ENCODE assay signal across 4 fruit fly cellular contexts in the genomic region with DNA sequence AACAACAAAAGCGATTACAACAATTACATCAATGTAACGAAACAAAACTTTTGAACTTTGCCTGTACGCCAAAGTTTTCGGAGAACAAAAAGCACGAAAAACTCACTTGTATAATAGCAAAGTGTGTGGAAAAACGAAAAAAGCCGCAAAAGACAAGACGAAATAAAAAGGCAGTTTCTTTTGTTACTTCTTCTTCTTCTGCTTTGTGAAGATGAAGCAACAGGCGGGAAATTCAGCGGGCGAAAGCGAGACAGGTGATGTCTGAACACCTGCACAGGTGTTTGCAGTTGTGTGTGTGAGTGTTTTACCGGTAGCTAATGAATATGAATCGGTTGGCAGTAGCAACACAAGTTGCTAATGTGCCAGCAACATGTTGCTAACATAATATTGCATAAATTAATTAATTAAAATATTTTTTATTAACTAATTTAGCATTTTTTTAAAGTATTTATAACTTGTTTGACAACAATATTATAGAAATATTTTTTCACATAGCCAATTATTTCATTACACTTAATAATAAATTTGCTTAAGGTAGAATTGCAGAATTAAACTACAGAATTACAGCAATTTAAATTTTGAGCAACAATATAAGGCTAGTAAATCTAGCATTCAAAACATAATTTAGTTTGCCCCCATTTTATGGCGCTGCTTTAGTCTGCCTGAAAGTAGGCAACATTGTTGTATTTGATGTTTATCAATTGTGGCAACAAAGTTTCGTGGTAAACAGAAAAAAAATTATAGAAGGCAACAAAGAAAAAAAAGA.
TF ChIP-seq lines count a peak whose summit lies in the region.

No protein-coding gene starts in this region.

- no peak for TF ChIP-seq CTCF in whole organism, embryonic (GFP tag; optimal IDR thresholded peaks at IDR 0.05; lab: Kevin White, UChicago)

TF ChIP-seq in whole organism, adult, 20 proteins besides CTCF, POLR2A, EP300 and RAD21:
- TF ChIP-seq toe (GFP tag; optimal IDR thresholded peaks at IDR 0.05; lab: Kevin White, UChicago) = no peak
- TF ChIP-seq CG33017 (tag; optimal IDR thresholded peaks at IDR 0.05; lab: Kevin White, UChicago) = no peak
- no peak for TF ChIP-seq CG12768 (GFP tag; optimal IDR thresholded peaks at IDR 0.05; lab: Kevin White, UChicago)
- no peak for TF ChIP-seq CG11617 (GFP tag; optimal IDR thresholded peaks at IDR 0.05; lab: Kevin White, UChicago)
- no peak for TF ChIP-seq Mnt (GFP tag; optimal IDR thresholded peaks at IDR 0.05; lab: Kevin White, UChicago)
- TF ChIP-seq pad (GFP tag; optimal IDR thresholded peaks at IDR 0.05; lab: Kevin White, UChicago) = no peak
- peak; percentile 36 for TF ChIP-seq kay (GFP tag; lab: Kevin White, UChicago; ENCODE audit: borderline replicate concordance)
- no peak for TF ChIP-seq CG14711 (tag; optimal IDR thresholded peaks at IDR 0.05; lab: Kevin White, UChicago)

TF ChIP-seq in whole organism, embryonic, 481 proteins besides CTCF, POLR2A, EP300 and RAD21 (continues in another document):
- TF ChIP-seq kah (GFP tag; optimal IDR thresholded peaks at IDR 0.05; lab: Kevin White, UChicago) (peak; percentile 12), eve (GFP tag; optimal IDR thresholded peaks at IDR 0.05; lab: Kevin White, UChicago) (peak in 1 of 2 experiments; percentile 66), bcd (GFP tag; optimal IDR thresholded peaks at IDR 0.05; lab: Kevin White, UChicago) (no peak), Antp (GFP tag; optimal IDR thresholded peaks at IDR 0.05; lab: Kevin White, UChicago) (no peak), zen (tag; optimal IDR thresholded peaks at IDR 0.05; lab: Kevin White, UChicago) (peak; percentile 21), Pdp1 (GFP tag; optimal IDR thresholded peaks at IDR 0.05; lab: Kevin White, UChicago) (peak in 1 of 2 experiments; percentile 75), chinmo (GFP tag; IDR thresholded peaks at IDR 0.05; lab: Robert Waterston, UW; ENCODE audit: partially characterized antibody) (peak; percentile 82), abd-A (tag; optimal IDR thresholded peaks at IDR 0.05; lab: Kevin White, UChicago) (peak; percentile 63), Awh (GFP tag; IDR thresholded peaks at IDR 0.05; lab: Robert Waterston, UW) (0 out of 2 replicates have a peak, but pooled peaks have one; percentile 36), CG3838 (GFP tag; optimal IDR thresholded peaks at IDR 0.05; lab: Kevin White, UChicago) (no peak), CG11504 (tag; optimal IDR thresholded peaks at IDR 0.05; lab: Kevin White, UChicago) (peak; percentile 99), CG2199 (GFP tag; IDR thresholded peaks at IDR 0.05; lab: Robert Waterston, UW) (peak; percentile 7; the same call in 1 of the 3 replicates), psq (GFP tag; optimal IDR thresholded peaks at IDR 0.05; lab: Kevin White, UChicago) (peak; percentile 24), Vsx1 (GFP tag; optimal IDR thresholded peaks at IDR 0.05; lab: Kevin White, UChicago) (peak; percentile 18), vvl (GFP tag; IDR thresholded peaks at IDR 0.05; lab: Robert Waterston, UW) (peak; percentile 80; the same call in 1 of the 2 replicates), kay (GFP tag; optimal IDR thresholded peaks at IDR 0.05; lab: Kevin White, UChicago) (no peak), bowl (GFP tag; IDR thresholded peaks at IDR 0.05; lab: Robert Waterston, UW) (no peak), CG12769 (tag; optimal IDR thresholded peaks at IDR 0.05; lab: Kevin White, UChicago) (peak; percentile 26), CG8924 (tag; optimal IDR thresholded peaks at IDR 0.05; lab: Kevin White, UChicago) (peak; percentile 3), pros (GFP tag; optimal IDR thresholded peaks at IDR 0.05; lab: Kevin White, UChicago) (peak; percentile 86), nom (GFP tag; optimal IDR thresholded peaks at IDR 0.05; lab: Kevin White, UChicago) (peak; percentile 6), scrt (GFP tag; optimal IDR thresholded peaks at IDR 0.05; lab: Kevin White, UChicago) (peak; percentile 79), ac (GFP tag; optimal IDR thresholded peaks at IDR 0.05; lab: Kevin White, UChicago) (peak; percentile 92)

TF ChIP-seq in whole organism, prepupa, 60 proteins besides CTCF, POLR2A, EP300 and RAD21:
- TF ChIP-seq lz (GFP tag; optimal IDR thresholded peaks at IDR 0.05; lab: Kevin White, UChicago) (no peak), CG6163 (GFP tag; IDR thresholded peaks at IDR 0.05; lab: Robert Waterston, UW) (peak; percentile 39; the same call in 2 of the 3 replicates), dsx (GFP tag; optimal IDR thresholded peaks at IDR 0.05; lab: Kevin White, UChicago; ENCODE audit: poor library complexity, severe bottlenecking) (peak; percentile 14)

TF ChIP-seq in whole organism, pupa, 21 proteins besides CTCF, POLR2A, EP300 and RAD21:
- no peak for TF ChIP-seq CG13204 (GFP tag; optimal IDR thresholded peaks at IDR 0.05; lab: Kevin White, UChicago)
- TF ChIP-seq CG9948 (tag; optimal IDR thresholded peaks at IDR 0.05; lab: Kevin White, UChicago) = no peak
- no peak for TF ChIP-seq CG8301 (tag; optimal IDR thresholded peaks at IDR 0.05; lab: Kevin White, UChicago)
- TF ChIP-seq CG8159 (tag; optimal IDR thresholded peaks at IDR 0.05; lab: Kevin White, UChicago) = no peak
- peak; percentile 50; the same call in 1 of the 2 replicates for TF ChIP-seq CG12605 (GFP tag; IDR thresholded peaks at IDR 0.05; lab: Robert Waterston, UW)
